Worm (Caenorhabditis elegans) whole organism, L3 larva: Measurements from ENCODE around the gene clc-11.

ENCODE experiments used
- R02D3.7 ChIP-seq: fragments of 150-350 bp; optimal IDR thresholded peaks from 2 replicates; lab custom pipeline; 2014; ENCODE audit warnings: missing biosample characterization, missing genetic modification characterization
- aly-2 ChIP-seq: fragments of 150-350 bp; optimal IDR thresholded peaks from 2 replicates; lab custom pipeline; 2014; ENCODE audit warnings: missing biosample characterization, missing genetic modification characterization
- ama-1 ChIP-seq: fragments of 150-350 bp; optimal IDR thresholded peaks from 2 replicates; lab custom pipeline; 2018
- ceh-82 ChIP-seq: fragments of 150-350 bp; optimal IDR thresholded peaks from 2 replicates; lab custom pipeline; 2014; ENCODE audit warnings: missing biosample characterization, missing genetic modification characterization
- elt-1 ChIP-seq: fragments of 150-350 bp; optimal IDR thresholded peaks from 2 replicates; lab custom pipeline; 2014; ENCODE audit warnings: missing biosample characterization, missing genetic modification characterization
- elt-3 ChIP-seq, 3 experiments: fragments of 150-350 bp in 1 of 3; sonication (generic microtip) in 2 of 3; optimal IDR thresholded peaks; 2 replicates in 2 of 3; 4 replicates in 1 of 3; lab custom pipeline; 2014 to 2017; ENCODE audit warnings: missing biosample characterization in 3 of 3, missing genetic modification characterization in 3 of 3
- fos-1 ChIP-seq: fragments of 150-350 bp; optimal IDR thresholded peaks from 2 replicates; lab custom pipeline; 2014; ENCODE audit warnings: missing biosample characterization, missing genetic modification characterization
- lin-15B ChIP-seq: fragments of 150-350 bp; optimal IDR thresholded peaks from 2 replicates; lab custom pipeline; 2014; ENCODE audit warnings: missing biosample characterization, missing genetic modification characterization
- lsy-12 ChIP-seq: sonication (generic microtip); optimal IDR thresholded peaks from 2 replicates; lab custom pipeline; 2016; ENCODE audit warnings: mild to moderate bottlenecking, missing genetic modification characterization, missing compliant biosample characterization
- nhr-28 ChIP-seq: fragments of 150-350 bp; optimal IDR thresholded peaks from 2 replicates; lab custom pipeline; 2014; ENCODE audit warnings: missing biosample characterization, missing genetic modification characterization
- nhr-76 ChIP-seq: fragments of 150-350 bp; sonication (generic microtip); optimal IDR thresholded peaks from 5 replicates; lab custom pipeline; 2014; ENCODE audit warnings: missing biosample characterization, missing genetic modification characterization
- unc-39 ChIP-seq: sonication (generic microtip); optimal IDR thresholded peaks from 4 replicates; lab custom pipeline; 2017; ENCODE audit warnings: missing biosample characterization, missing genetic modification characterization

- TF ChIP-seq unc-39 (no peak), nhr-76 (tag; lab: Kevin White, UChicago) (no peak), elt-3 (tag; optimal IDR thresholded peaks at IDR 0.05; lab: Kevin White, UChicago) (peak in 1 of 3 experiments; percentile 72), aly-2 (no peak), nhr-28 (tag; lab: Kevin White, UChicago) (no peak), ama-1 (no peak), R02D3.7 (no peak), lin-15B (no peak), ceh-82 (tag; lab: Kevin White, UChicago) (no peak), elt-1 (tag; lab: Kevin White, UChicago) (peak; percentile 59), lsy-12 (tag; lab: Kevin White, UChicago) (no peak), fos-1 (tag; lab: Kevin White, UChicago) (no peak)
Observed at ce11 chrV:16100103-16100730, 39.2 kb downstream of the clc-11 start, which contains the start of gene cth-1.
